Worm (Caenorhabditis elegans) whole organism, early embryonic: ENCODE results near the gene srt-52.

Experiments
- ama-1 ChIP-seq: fragments of 150-350 bp; optimal IDR thresholded peaks from 2 replicates; lab custom pipeline; 2014
- ceh-13 ChIP-seq: fragments of 200-800 bp; sonication (Bioruptor generic); optimal IDR thresholded peaks from 2 replicates; lab custom pipeline; 2018; ENCODE audit warnings: mild to moderate bottlenecking, missing genetic modification characterization, missing compliant biosample characterization
- ceh-36 ChIP-seq: sonication (generic microtip); optimal IDR thresholded peaks from 2 replicates; lab custom pipeline; 2016; ENCODE audit warnings: missing genetic modification characterization, inconsistent platforms, missing compliant biosample characterization
- ets-7 ChIP-seq: sonication (generic microtip); optimal IDR thresholded peaks from 2 replicates; lab custom pipeline; 2016; ENCODE audit warnings: missing genotype, missing genetic modification characterization, missing compliant biosample characterization
- hmbx-1 ChIP-seq: sonication (generic microtip); optimal IDR thresholded peaks from 2 replicates; lab custom pipeline; 2016; ENCODE audit warnings: mild to moderate bottlenecking, missing genetic modification characterization, missing compliant biosample characterization
- hmg-4 ChIP-seq: fragments of 200-800 bp; sonication (Bioruptor generic); optimal IDR thresholded peaks from 2 replicates; lab custom pipeline; 2018; ENCODE audit warnings: mild to moderate bottlenecking, missing genetic modification characterization, missing compliant biosample characterization
- hnd-1 ChIP-seq: sonication (generic microtip); optimal IDR thresholded peaks from 2 replicates; lab custom pipeline; 2016; ENCODE audit warnings: missing genetic modification characterization, missing compliant biosample characterization
- tbx-11 ChIP-seq: fragments of 200-800 bp; sonication (Bioruptor generic); IDR thresholded peaks from 2 replicates; pipeline ENCODE4 v1.3.6; 2022; ENCODE audit warnings: missing genetic modification characterization, missing compliant biosample characterization
- tbx-37 ChIP-seq: fragments of 200-800 bp; sonication (Bioruptor generic); conservative IDR thresholded peaks from 2 replicates; pipeline ENCODE4 v1.3.6; 2022; ENCODE audit warnings: missing genetic modification reagents, missing genetic modification characterization, missing compliant biosample characterization
- tra-4 ChIP-seq: sonication (generic microtip); optimal IDR thresholded peaks from 2 replicates; lab custom pipeline; 2017; ENCODE audit warnings: missing genetic modification characterization, missing compliant biosample characterization

ce11 chrV:83732-84131 is 27.9 kb upstream of the srt-52 start, which contains the start of gene daam-1:
- TF ChIP-seq hmbx-1 (tag; lab: Kevin White, UChicago) (no peak), ceh-36 (tag; lab: Kevin White, UChicago) (no peak), ama-1 (lab: Kevin White, UChicago) (no peak), hnd-1 (no peak), ceh-13 (GFP tag; lab: Kevin White, UChicago) (no peak), tbx-11 (no peak), hmg-4 (no peak), tra-4 (tag; lab: Kevin White, UChicago) (no peak), tbx-37 (GFP tag; lab: Robert Waterston, UW) (no peak), ets-7 (tag; lab: Kevin White, UChicago) (no peak)
